Worm (Caenorhabditis elegans) whole organism, mixed stage, embryonic: ENCODE measurements around the gene H23L24.4.

Experiments used
- M03D4.4 ChIP-seq: sonication (generic microtip); optimal IDR thresholded peaks from 2 replicates; lab custom pipeline; 2017; ENCODE audit warnings: mild to moderate bottlenecking, missing genetic modification characterization, missing compliant biosample characterization
- bed-3 ChIP-seq: fragments of 200-800 bp; sonication (Bioruptor generic); optimal IDR thresholded peaks from 3 replicates; lab custom pipeline; 2018; ENCODE audit warnings: mild to moderate bottlenecking, missing genetic modification characterization, moderate library complexity, missing compliant biosample characterization
- blmp-1 ChIP-seq: fragments of 150-350 bp; optimal IDR thresholded peaks from 2 replicates; lab custom pipeline; 2014; ENCODE audit warnings: missing biosample characterization, missing genetic modification characterization
- ceh-39 ChIP-seq: fragments of 150-350 bp; optimal IDR thresholded peaks from 2 replicates; lab custom pipeline; 2014; ENCODE audit warnings: missing biosample characterization, missing genetic modification characterization
- ceh-43 ChIP-seq: fragments of 200-800 bp; sonication (Bioruptor generic); optimal IDR thresholded peaks from 2 replicates; lab custom pipeline; 2018; ENCODE audit warnings: mild to moderate bottlenecking, missing genetic modification characterization, moderate library complexity, missing compliant biosample characterization
- ceh-83 ChIP-seq: fragments of 200-800 bp; sonication (Bioruptor generic); optimal IDR thresholded peaks from 2 replicates; lab custom pipeline; 2018; ENCODE audit warnings: mild to moderate bottlenecking, missing genetic modification characterization, missing compliant biosample characterization
- cnd-1 ChIP-seq: fragments of 200-800 bp; sonication (Bioruptor generic); optimal IDR thresholded peaks from 2 replicates; lab custom pipeline; 2018; ENCODE audit warnings: mild to moderate bottlenecking, missing genetic modification characterization, missing compliant biosample characterization
- drap-1 ChIP-seq: fragments of 200-800 bp; sonication (Bioruptor generic); optimal IDR thresholded peaks from 3 replicates; lab custom pipeline; 2018; ENCODE audit warnings: mild to moderate bottlenecking, missing genetic modification characterization, missing compliant biosample characterization
- elt-1 ChIP-seq: sonication (generic microtip); optimal IDR thresholded peaks from 2 replicates; lab custom pipeline; 2017; ENCODE audit warnings: missing genetic modification characterization, mild to moderate bottlenecking, missing compliant biosample characterization, antibody characterized with exemption, moderate library complexity, borderline replicate concordance; ENCODE audit not compliant: insufficient read depth
- elt-3 ChIP-seq: fragments of 150-350 bp; optimal IDR thresholded peaks from 2 replicates; lab custom pipeline; 2014; ENCODE audit warnings: missing biosample characterization, missing genetic modification characterization
- flh-1 ChIP-seq: fragments of 200-800 bp; sonication (Bioruptor generic); optimal IDR thresholded peaks from 2 replicates; lab custom pipeline; 2018; ENCODE audit warnings: mild to moderate bottlenecking, missing genetic modification characterization, moderate library complexity, missing compliant biosample characterization
- hlh-1 ChIP-seq: fragments of 150-350 bp; optimal IDR thresholded peaks from 2 replicates; lab custom pipeline; 2014; ENCODE audit warnings: missing biosample characterization, missing genetic modification reagents, missing genetic modification characterization
- lin-13 ChIP-seq: fragments of 150-350 bp; optimal IDR thresholded peaks from 2 replicates; lab custom pipeline; 2014; ENCODE audit warnings: missing biosample characterization, missing genetic modification characterization
- lin-32 ChIP-seq: fragments of 200-800 bp; sonication (Bioruptor generic); optimal IDR thresholded peaks from 2 replicates; lab custom pipeline; 2018; ENCODE audit warnings: mild to moderate bottlenecking, missing genetic modification characterization, missing compliant biosample characterization
- lsy-2 ChIP-seq: fragments of 150-350 bp; optimal IDR thresholded peaks from 2 replicates; lab custom pipeline; 2014; ENCODE audit warnings: missing biosample characterization, missing genetic modification characterization
- mab-5 ChIP-seq: fragments of 150-350 bp; optimal IDR thresholded peaks from 2 replicates; lab custom pipeline; 2014; ENCODE audit warnings: missing biosample characterization, missing genetic modification characterization
- mls-2 ChIP-seq: sonication (generic microtip); optimal IDR thresholded peaks from 2 replicates; lab custom pipeline; 2016; ENCODE audit warnings: mild to moderate bottlenecking, missing genetic modification characterization, moderate library complexity, missing compliant biosample characterization
- nhr-2 ChIP-seq: fragments of 150-350 bp; optimal IDR thresholded peaks from 2 replicates; lab custom pipeline; 2014; ENCODE audit warnings: missing biosample characterization, missing genetic modification characterization
- nhr-237 ChIP-seq: fragments of 150-350 bp; optimal IDR thresholded peaks from 2 replicates; lab custom pipeline; 2014; ENCODE audit warnings: missing biosample characterization, missing genetic modification characterization
- nhr-28 ChIP-seq: fragments of 150-350 bp; optimal IDR thresholded peaks from 2 replicates; lab custom pipeline; 2014; ENCODE audit warnings: missing biosample characterization, missing genetic modification characterization
- nhr-76 ChIP-seq: sonication (generic microtip); optimal IDR thresholded peaks from 2 replicates; lab custom pipeline; 2017; ENCODE audit warnings: missing biosample characterization, missing genetic modification characterization
- pha-4 ChIP-seq: fragments of 150-350 bp; optimal IDR thresholded peaks from 2 replicates; lab custom pipeline; 2018; ENCODE audit warnings: missing biosample characterization, missing genetic modification reagents, missing genetic modification characterization
- sem-2 ChIP-seq: fragments of 200-800 bp; sonication (Bioruptor generic); optimal IDR thresholded peaks from 2 replicates; lab custom pipeline; 2018; ENCODE audit warnings: mild to moderate bottlenecking, missing genetic modification characterization, missing compliant biosample characterization
- snpc-4 ChIP-seq: fragments of 150-350 bp; optimal IDR thresholded peaks from 2 replicates; lab custom pipeline; 2014; ENCODE audit warnings: missing biosample characterization, missing genetic modification characterization
- sptf-1 ChIP-seq: sonication (generic microtip); optimal IDR thresholded peaks from 2 replicates; lab custom pipeline; 2017; ENCODE audit warnings: mild to moderate bottlenecking, missing genetic modification characterization, moderate library complexity, missing compliant biosample characterization
- unc-120 ChIP-seq: sonication (generic microtip); optimal IDR thresholded peaks from 2 replicates; lab custom pipeline; 2017; ENCODE audit warnings: missing genetic modification characterization, missing compliant biosample characterization; ENCODE audit not compliant: poor library complexity, severe bottlenecking
- unc-39 ChIP-seq: fragments of 150-350 bp; optimal IDR thresholded peaks from 2 replicates; lab custom pipeline; 2014; ENCODE audit warnings: missing biosample characterization, missing genetic modification characterization
- unc-62 ChIP-seq: fragments of 150-350 bp; optimal IDR thresholded peaks from 2 replicates; lab custom pipeline; 2014; ENCODE audit warnings: missing biosample characterization, missing genetic modification reagents, missing genetic modification characterization
- zip-8 ChIP-seq: fragments of 150-350 bp; optimal IDR thresholded peaks from 2 replicates; lab custom pipeline; 2014; ENCODE audit warnings: missing biosample characterization, missing genetic modification characterization
- ztf-11 ChIP-seq: fragments of 150-350 bp; optimal IDR thresholded peaks from 2 replicates; lab custom pipeline; 2014; ENCODE audit warnings: missing biosample characterization, missing genetic modification characterization

Gene H23L24.4

ce11 chrIV:8705504-8705903, at the start of gene H23L24.4:
Gene H23L24.4, minus strand, starts transcription at chrIV:8705604.
- TF ChIP-seq mab-5 (no peak), ztf-11 (tag; lab: Kevin White, UChicago) (no peak), cnd-1 (tag; lab: Kevin White, UChicago) (no peak), M03D4.4 (tag; lab: Kevin White, UChicago) (no peak), flh-1 (GFP tag; lab: Kevin White, UChicago) (no peak), mls-2 (tag; lab: Kevin White, UChicago) (no peak), nhr-2 (no peak), lsy-2 (tag; lab: Kevin White, UChicago) (no peak), hlh-1 (tag; lab: Kevin White, UChicago) (no peak), pha-4 (tag; lab: Kevin White, UChicago) (no peak), elt-3 (tag; lab: Kevin White, UChicago) (no peak), ceh-39 (tag; lab: Kevin White, UChicago) (no peak), unc-120 (tag; lab: Kevin White, UChicago) (no peak)
- TF ChIP-seq, all 35 proteins: peak for 0

- TF ChIP-seq nhr-76 (tag; lab: Kevin White, UChicago): no peak
- no peak for TF ChIP-seq nhr-237 (tag; lab: Kevin White, UChicago)
- no peak for TF ChIP-seq cnd-1 (tag; lab: Kevin White, UChicago)
- TF ChIP-seq drap-1 (GFP tag; lab: Kevin White, UChicago): no peak
- TF ChIP-seq ztf-11 (tag; lab: Kevin White, UChicago): no peak
Measured at ce11 chrIV:8754727-8755126, 49.3 kb upstream of the H23L24.4 start, which contains the start of gene elli-1. Gene elli-1, minus strand, starts transcription at chrIV:8754827.

- peak; percentile 10 for TF ChIP-seq ceh-83
- TF ChIP-seq mls-2 (tag; lab: Kevin White, UChicago): no peak
- TF ChIP-seq, all 35 proteins: peak for 1
Measured at ce11 chrIV:8754146-8754545, 48.7 kb upstream of the H23L24.4 start.

- TF ChIP-seq nhr-2 (no peak), snpc-4 (tag; lab: Kevin White, UChicago) (no peak), hlh-1 (tag; lab: Kevin White, UChicago) (no peak), cnd-1 (tag; lab: Kevin White, UChicago) (no peak), nhr-76 (tag; lab: Kevin White, UChicago) (no peak), lsy-2 (tag; lab: Kevin White, UChicago) (no peak), nhr-237 (tag; lab: Kevin White, UChicago) (no peak), ceh-43 (GFP tag; lab: Kevin White, UChicago) (no peak), lin-13 (tag; lab: Kevin White, UChicago) (no peak), elt-3 (tag; lab: Kevin White, UChicago) (no peak), elt-1 (tag; lab: Kevin White, UChicago) (no peak), nhr-28 (tag; lab: Kevin White, UChicago) (no peak), unc-62 (no peak), M03D4.4 (tag; lab: Kevin White, UChicago) (no peak), unc-120 (tag; lab: Kevin White, UChicago) (no peak), ceh-83 (no peak), unc-39 (no peak), flh-1 (GFP tag; lab: Kevin White, UChicago) (no peak), zip-8 (tag; lab: Kevin White, UChicago) (no peak), sptf-1 (tag; lab: Kevin White, UChicago) (no peak)
Measured at ce11 chrIV:8752492-8752891, 47.1 kb upstream of the H23L24.4 start.

- TF ChIP-seq pha-4 (tag; lab: Kevin White, UChicago) (no peak), nhr-237 (tag; lab: Kevin White, UChicago) (no peak), sem-2 (GFP tag; lab: Kevin White, UChicago) (no peak), ceh-39 (tag; lab: Kevin White, UChicago) (no peak), unc-39 (no peak), lin-32 (no peak), ceh-43 (GFP tag; lab: Kevin White, UChicago) (no peak), M03D4.4 (tag; lab: Kevin White, UChicago) (no peak), elt-3 (tag; lab: Kevin White, UChicago) (no peak), bed-3 (GFP tag; lab: Kevin White, UChicago) (no peak), drap-1 (GFP tag; lab: Kevin White, UChicago) (no peak), blmp-1 (no peak), nhr-28 (tag; lab: Kevin White, UChicago) (no peak), ztf-11 (tag; lab: Kevin White, UChicago) (no peak), mab-5 (no peak)
Measured at ce11 chrIV:8748967-8749366, 43.6 kb upstream of the H23L24.4 start.
